Worm (Caenorhabditis elegans) whole organism, L4 larva: ENCODE data around the gene ZK470.6.

ENCODE experiments used
- F10B5.3 ChIP-seq: sonication (generic microtip); optimal IDR thresholded peaks from 2 replicates; lab custom pipeline; 2016; ENCODE audit warnings: mild to moderate bottlenecking, missing genetic modification characterization, missing compliant biosample characterization
- F26F4.8 ChIP-seq: fragments of 200-800 bp; sonication (Bioruptor generic); conservative IDR thresholded peaks from 2 replicates; pipeline ENCODE4 v1.3.6; 2022; ENCODE audit warnings: missing genetic modification characterization, missing compliant biosample characterization
- F37D6.2 ChIP-seq: sonication (generic microtip); optimal IDR thresholded peaks from 2 replicates; lab custom pipeline; 2016; ENCODE audit warnings: mild to moderate bottlenecking, missing genetic modification characterization, missing compliant biosample characterization
- F44E2.7 ChIP-seq: fragments of 200-800 bp; sonication (Bioruptor generic); IDR thresholded peaks from 2 replicates; pipeline ENCODE4 v2.1.2; 2022; ENCODE audit warnings: missing genetic modification characterization, missing compliant biosample characterization
- Y105C5A.15 ChIP-seq: fragments of 200-800 bp; sonication (Bioruptor generic); IDR thresholded peaks from 2 replicates; pipeline ENCODE4 v1.3.6; 2022; ENCODE audit warnings: missing genetic modification characterization, missing compliant biosample characterization
- Y5F2A.4 ChIP-seq: fragments of 200-800 bp; sonication (Bioruptor generic); optimal IDR thresholded peaks from 2 replicates; lab custom pipeline; 2018; ENCODE audit warnings: mild to moderate bottlenecking, missing genetic modification characterization, missing compliant biosample characterization
- ZK337.2 ChIP-seq: fragments of 200-800 bp; sonication (Bioruptor generic); IDR thresholded peaks from 2 replicates; pipeline ENCODE4 v1.3.6; 2022; ENCODE audit warnings: missing genetic modification reagents, missing genetic modification characterization, missing compliant biosample characterization
- aha-1 ChIP-seq: fragments of 150-350 bp; peaks from one replicate; lab custom pipeline; 2014; ENCODE audit warnings: missing biosample characterization, missing genetic modification characterization
- arid-1 ChIP-seq: fragments of 200-800 bp; sonication (Bioruptor generic); conservative IDR thresholded peaks from 2 replicates; pipeline ENCODE4 v1.3.6; 2022; ENCODE audit warnings: missing genetic modification reagents, missing genetic modification characterization, missing compliant biosample characterization
- ceh-20 ChIP-seq: fragments of 200-800 bp; sonication (Bioruptor generic); IDR thresholded peaks from 2 replicates; pipeline ENCODE4 v1.3.6; 2022; ENCODE audit warnings: missing genetic modification reagents, missing genetic modification characterization, missing compliant biosample characterization
- ceh-28 ChIP-seq: fragments of 150-350 bp; optimal IDR thresholded peaks from 2 replicates; lab custom pipeline; 2014; ENCODE audit warnings: missing biosample characterization, missing genetic modification reagents, missing genetic modification characterization
- ceh-32 ChIP-seq: sonication (generic microtip); optimal IDR thresholded peaks from 2 replicates; lab custom pipeline; 2016; ENCODE audit warnings: mild to moderate bottlenecking, missing genetic modification characterization, missing compliant biosample characterization; ENCODE audit not compliant: poor library complexity
- ceh-82 ChIP-seq: sonication (generic microtip); optimal IDR thresholded peaks from 2 replicates; lab custom pipeline; 2017; ENCODE audit warnings: missing biosample characterization, missing genetic modification characterization
- cey-2 ChIP-seq: sonication (generic microtip); optimal IDR thresholded peaks from 3 replicates; lab custom pipeline; 2017; ENCODE audit warnings: missing genetic modification characterization, mild to moderate bottlenecking, missing compliant biosample characterization, antibody characterized with exemption, borderline replicate concordance; ENCODE audit not compliant: insufficient read depth
- daf-16 ChIP-seq, 3 experiments: sonication (generic microtip); optimal IDR thresholded peaks; 2 replicates each; lab custom pipeline; 2016 to 2017; ENCODE audit warnings: missing genetic modification characterization in 3 of 3, missing genetic modification reagents in 3 of 3, mild to moderate bottlenecking in 2 of 3, missing compliant biosample characterization in 2 of 3, missing biosample characterization in 1 of 3, moderate library complexity in 1 of 3
- daf-19 ChIP-seq: fragments of 200-800 bp; sonication (Bioruptor generic); conservative IDR thresholded peaks from 2 replicates; pipeline ENCODE4 v1.3.6; 2022; ENCODE audit warnings: missing genetic modification characterization, missing compliant biosample characterization
- dmd-6 ChIP-seq: fragments of 200-800 bp; sonication (Bioruptor generic); IDR thresholded peaks from 2 replicates; pipeline ENCODE4 v1.3.6; 2022; ENCODE audit warnings: missing genetic modification reagents, missing genetic modification characterization, missing compliant biosample characterization
- dmd-8 ChIP-seq: fragments of 200-800 bp; sonication (Bioruptor generic); IDR thresholded peaks from 2 replicates; pipeline ENCODE4 v1.3.6; 2022; ENCODE audit warnings: missing genetic modification characterization, missing compliant biosample characterization
- dpl-1 ChIP-seq: fragments of 150-350 bp; optimal IDR thresholded peaks from 2 replicates; lab custom pipeline; 2014; ENCODE audit warnings: missing biosample characterization, missing genetic modification reagents, missing genetic modification characterization
- fkh-10 ChIP-seq: fragments of 150-350 bp; optimal IDR thresholded peaks from 2 replicates; lab custom pipeline; 2014; ENCODE audit warnings: missing biosample characterization, missing genetic modification reagents, missing genetic modification characterization
- fos-1 ChIP-seq: fragments of 150-350 bp; optimal IDR thresholded peaks from 2 replicates; lab custom pipeline; 2014; ENCODE audit warnings: missing biosample characterization, missing genetic modification characterization
- gei-8 ChIP-seq: fragments of 200-800 bp; sonication (Bioruptor generic); optimal IDR thresholded peaks from 2 replicates; lab custom pipeline; 2018; ENCODE audit warnings: mild to moderate bottlenecking, missing genetic modification characterization, missing compliant biosample characterization
- lim-7 ChIP-seq: fragments of 200-800 bp; sonication (Bioruptor generic); IDR thresholded peaks from 2 replicates; pipeline ENCODE4 v1.3.6; 2022; ENCODE audit warnings: missing genetic modification characterization, missing compliant biosample characterization
- lin-1 ChIP-seq: fragments of 200-800 bp; sonication (Bioruptor generic); IDR thresholded peaks from 2 replicates; pipeline ENCODE4 v1.3.6; 2022; ENCODE audit warnings: missing genetic modification reagents, missing genetic modification characterization, missing compliant biosample characterization
- lin-29 ChIP-seq: fragments of 200-800 bp; sonication (Bioruptor generic); IDR thresholded peaks from 2 replicates; pipeline ENCODE4 v1.3.6; 2022; ENCODE audit warnings: missing genetic modification reagents, missing genetic modification characterization, missing compliant biosample characterization
- lin-38 ChIP-seq: fragments of 200-800 bp; sonication (Bioruptor generic); IDR thresholded peaks from 2 replicates; pipeline ENCODE4 v1.3.6; 2022; ENCODE audit warnings: missing genetic modification reagents, missing genetic modification characterization, missing compliant biosample characterization
- lin-39 ChIP-seq: fragments of 150-350 bp; optimal IDR thresholded peaks from 2 replicates; lab custom pipeline; 2014; ENCODE audit warnings: missing biosample characterization, missing genetic modification reagents, missing genetic modification characterization
- mdl-1 ChIP-seq, 2 experiments: fragments of 150-350 bp in 1 of 2; sonication (generic microtip) in 1 of 2; optimal IDR thresholded peaks; 2 replicates each; lab custom pipeline; 2014 to 2017; ENCODE audit warnings: missing biosample characterization in 2 of 2, missing genetic modification characterization in 2 of 2
- nhr-111 ChIP-seq: fragments of 200-800 bp; sonication (Bioruptor generic); optimal IDR thresholded peaks from 2 replicates; lab custom pipeline; 2018; ENCODE audit warnings: mild to moderate bottlenecking, missing genetic modification characterization, missing compliant biosample characterization
- nhr-237 ChIP-seq: sonication (generic microtip); optimal IDR thresholded peaks from 2 replicates; lab custom pipeline; 2017; ENCODE audit warnings: missing biosample characterization, missing genetic modification characterization
- nhr-28 ChIP-seq: fragments of 150-350 bp; optimal IDR thresholded peaks from 2 replicates; lab custom pipeline; 2014; ENCODE audit warnings: missing biosample characterization, missing genetic modification characterization
- nhr-41 ChIP-seq: fragments of 200-800 bp; sonication (Bioruptor generic); IDR thresholded peaks from 2 replicates; pipeline ENCODE4 v1.3.6; 2022; ENCODE audit warnings: missing genetic modification reagents, missing genetic modification characterization, missing compliant biosample characterization
- nhr-42 ChIP-seq: fragments of 200-800 bp; sonication (Bioruptor generic); IDR thresholded peaks from 2 replicates; pipeline ENCODE4 v1.3.6; 2022; ENCODE audit warnings: missing genetic modification characterization, missing compliant biosample characterization
- nhr-48 ChIP-seq: sonication (generic microtip); optimal IDR thresholded peaks from 2 replicates; lab custom pipeline; 2016; ENCODE audit warnings: mild to moderate bottlenecking, missing genetic modification characterization, missing compliant biosample characterization
- nhr-6 ChIP-seq: fragments of 150-350 bp; optimal IDR thresholded peaks from 2 replicates; lab custom pipeline; 2014; ENCODE audit warnings: missing biosample characterization, missing genetic modification characterization
- pha-4 ChIP-seq, 2 experiments: fragments of 150-350 bp in 1 of 2; fragments of 200-800 bp in 1 of 2; sonication (Bioruptor generic) in 1 of 2; IDR thresholded peaks in 1 of 2; optimal IDR thresholded peaks in 1 of 2; 2 replicates each; pipeline versions ENCODE4 v1.3.6 to Lab custom; 2014 to 2022; ENCODE audit warnings: missing genetic modification characterization in 2 of 2, missing genetic modification reagents in 2 of 2, missing biosample characterization in 1 of 2, missing compliant biosample characterization in 1 of 2
- rbr-2 ChIP-seq: sonication (generic microtip); optimal IDR thresholded peaks from 2 replicates; lab custom pipeline; 2016; ENCODE audit warnings: missing genotype, missing genetic modification characterization, missing compliant biosample characterization
- saeg-2 ChIP-seq: fragments of 200-800 bp; sonication (Bioruptor generic); IDR thresholded peaks from 2 replicates; pipeline ENCODE4 v1.3.6; 2022; ENCODE audit warnings: missing genetic modification reagents, missing genetic modification characterization, missing compliant biosample characterization
- snpc-1.2 ChIP-seq: fragments of 200-800 bp; sonication (Bioruptor generic); IDR thresholded peaks from 2 replicates; pipeline ENCODE4 v1.3.6; 2022; ENCODE audit warnings: missing genetic modification reagents, missing genetic modification characterization, missing compliant biosample characterization
- snpc-4 ChIP-seq: fragments of 150-350 bp; optimal IDR thresholded peaks from 2 replicates; lab custom pipeline; 2014; ENCODE audit warnings: missing biosample characterization, missing genetic modification characterization
- unc-130 ChIP-seq: sonication (generic microtip); optimal IDR thresholded peaks from 2 replicates; lab custom pipeline; 2016; ENCODE audit warnings: missing genetic modification reagents, missing genetic modification characterization, missing compliant biosample characterization
- unc-62 ChIP-seq, 3 experiments: fragments of 150-350 bp in 1 of 3; sonication (generic microtip); optimal IDR thresholded peaks in 2 of 3; peaks in 1 of 3; 1 replicate in 1 of 3; 2 replicates in 2 of 3; lab custom pipeline; 2014 to 2017; ENCODE audit warnings: missing biosample characterization in 3 of 3, missing genetic modification characterization in 3 of 3, missing genetic modification reagents in 3 of 3, missing genotype in 1 of 3
- vab-7 ChIP-seq: fragments of 200-800 bp; sonication (Bioruptor generic); IDR thresholded peaks from 2 replicates; pipeline ENCODE4 v1.3.6; 2022; ENCODE audit warnings: missing genetic modification reagents, missing genetic modification characterization, missing compliant biosample characterization
- zfp-3 ChIP-seq: fragments of 200-800 bp; sonication (Bioruptor generic); conservative IDR thresholded peaks from 2 replicates; pipeline ENCODE4 v1.3.6; 2022; ENCODE audit warnings: missing genetic modification reagents, missing genetic modification characterization, missing compliant biosample characterization
- ztf-11 ChIP-seq: fragments of 150-350 bp; optimal IDR thresholded peaks from 2 replicates; lab custom pipeline; 2014; ENCODE audit warnings: missing biosample characterization, missing genetic modification characterization

ZK470.6 gene

ce11 chrX:4148449-4149031 is 28.8 kb downstream of the ZK470.6 start (continued):
- TF ChIP-seq ztf-11 (tag; lab: Kevin White, UChicago): no peak
- 0 out of 2 replicates have a peak, but pooled peaks have one; percentile 6 for TF ChIP-seq snpc-1.2 (GFP tag; lab: Robert Waterston, UW)
- TF ChIP-seq vab-7 (GFP tag; lab: Robert Waterston, UW): no peak; the same call in 1 of the 2 replicates
- TF ChIP-seq F37D6.2 (tag; lab: Kevin White, UChicago): peak; percentile 1
- TF ChIP-seq Y5F2A.4 (GFP tag; lab: Kevin White, UChicago): no peak
- no peak for TF ChIP-seq ceh-32 (tag; lab: Kevin White, UChicago)
- no peak for TF ChIP-seq ceh-20 (GFP tag; lab: Robert Waterston, UW)
- no peak for TF ChIP-seq nhr-42
- TF ChIP-seq lin-29 (GFP tag; lab: Robert Waterston, UW): no peak
- TF ChIP-seq nhr-28 (tag; lab: Kevin White, UChicago): no peak
- 0 out of 2 replicates have a peak, but pooled peaks have one; percentile 8 for TF ChIP-seq nhr-41 (GFP tag; lab: Robert Waterston, UW)
- no peak for TF ChIP-seq nhr-48 (tag; lab: Kevin White, UChicago)
- TF ChIP-seq lim-7 (GFP tag; lab: Robert Waterston, UW): no peak
- 0 out of 2 replicates have a peak, but pooled peaks have one; percentile 4 for TF ChIP-seq pha-4 (GFP tag; IDR thresholded peaks at IDR 0.05; lab: Robert Waterston, UW)
- no peak for TF ChIP-seq pha-4 (tag; optimal IDR thresholded peaks at IDR 0.05; lab: Kevin White, UChicago)
- no peak for TF ChIP-seq F10B5.3 (tag; lab: Kevin White, UChicago)
- no peak for TF ChIP-seq dmd-6 (GFP tag; lab: Robert Waterston, UW)
- no peak for TF ChIP-seq unc-62 (GFP tag; optimal IDR thresholded peaks at IDR 0.05 in 1 of 2; lab: Kevin White, UChicago)
- no peak for TF ChIP-seq unc-62 (tag; optimal IDR thresholded peaks at IDR 0.05; lab: Kevin White, UChicago)
- TF ChIP-seq lin-1: peak; percentile 10; the same call in 1 of the 2 replicates
- TF ChIP-seq nhr-237 (tag; lab: Kevin White, UChicago): no peak
- no peak for TF ChIP-seq nhr-111 (GFP tag; lab: Kevin White, UChicago)
- TF ChIP-seq dmd-8 (GFP tag; lab: Robert Waterston, UW): no peak
- peak; percentile 94 for TF ChIP-seq aha-1
- 0 out of 2 replicates have a peak, but pooled peaks have one; percentile 53 for TF ChIP-seq F44E2.7
- TF ChIP-seq daf-16 (GFP tag; optimal IDR thresholded peaks at IDR 0.05; lab: Kevin White, UChicago): no peak
- peak; percentile 22 for TF ChIP-seq daf-16 (tag; optimal IDR thresholded peaks at IDR 0.05; lab: Kevin White, UChicago)
- TF ChIP-seq lin-38 (GFP tag; lab: Robert Waterston, UW): no peak; the same call in none of the 2 replicates
- TF ChIP-seq lin-39: no peak
- TF ChIP-seq rbr-2 (tag; lab: Kevin White, UChicago): no peak
- TF ChIP-seq saeg-2: 0 out of 2 replicates have a peak, but pooled peaks have one; percentile 16
- no peak for TF ChIP-seq daf-19 (GFP tag; lab: Robert Waterston, UW)
- TF ChIP-seq nhr-6: no peak
- no peak for TF ChIP-seq cey-2 (tag; lab: Kevin White, UChicago)
- TF ChIP-seq fkh-10 (GFP tag; lab: Kevin White, UChicago): no peak
- TF ChIP-seq unc-130 (GFP tag; lab: Kevin White, UChicago): no peak
- TF ChIP-seq gei-8: peak; percentile 6
- no peak for TF ChIP-seq ceh-28 (tag; lab: Kevin White, UChicago)
- no peak; the same call in 1 of the 2 replicates for TF ChIP-seq arid-1 (GFP tag; lab: Robert Waterston, UW)
- no peak for TF ChIP-seq Y105C5A.15 (GFP tag; lab: Robert Waterston, UW)
- TF ChIP-seq ceh-82 (tag; lab: Kevin White, UChicago): no peak
- TF ChIP-seq ZK337.2 (GFP tag; lab: Robert Waterston, UW): no peak
- TF ChIP-seq mdl-1 (tag; optimal IDR thresholded peaks at IDR 0.05; lab: Kevin White, UChicago): no peak
- TF ChIP-seq zfp-3 (GFP tag; lab: Robert Waterston, UW): peak; percentile 23; the same call in 1 of the 2 replicates
- no peak for TF ChIP-seq snpc-4
- TF ChIP-seq F26F4.8: no peak
- no peak for TF ChIP-seq fos-1 (tag; lab: Kevin White, UChicago)
- TF ChIP-seq dpl-1 (GFP tag; lab: Kevin White, UChicago): no peak
